Worm (Caenorhabditis elegans) whole organism, young adult: Measurements from ENCODE around the gene pdcd-2.

Experiments used
- B0261.1 ChIP-seq: sonication (generic microtip); optimal IDR thresholded peaks from 2 replicates; lab custom pipeline; 2016; ENCODE audit warnings: mild to moderate bottlenecking, missing genetic modification characterization, moderate library complexity, missing compliant biosample characterization
- C17E4.6 ChIP-seq: fragments of 200-800 bp; sonication (Bioruptor generic); IDR thresholded peaks from 2 replicates; pipeline ENCODE4 v1.3.6; 2022; ENCODE audit warnings: missing genetic modification reagents, missing genetic modification characterization, missing compliant biosample characterization
- F23B12.7 ChIP-seq: sonication (generic microtip); optimal IDR thresholded peaks from 2 replicates; lab custom pipeline; 2017; ENCODE audit warnings: missing genetic modification characterization, mild to moderate bottlenecking, missing compliant biosample characterization, antibody characterized with exemption, moderate library complexity; ENCODE audit not compliant: insufficient read depth
- F33H1.4 ChIP-seq: fragments of 200-800 bp; sonication (Bioruptor generic); IDR thresholded peaks from 2 replicates; pipeline ENCODE4 v1.3.6; 2022; ENCODE audit warnings: missing genetic modification reagents, missing genetic modification characterization, missing compliant biosample characterization
- F37B4.10 ChIP-seq: fragments of 200-800 bp; sonication (Bioruptor generic); IDR thresholded peaks from 2 replicates; pipeline ENCODE4 v1.3.6; 2022; ENCODE audit warnings: missing genetic modification characterization, missing compliant biosample characterization
- F39B2.1 ChIP-seq: fragments of 200-800 bp; sonication (Bioruptor generic); IDR thresholded peaks from 2 replicates; pipeline ENCODE4 v1.3.6; 2022; ENCODE audit warnings: missing genetic modification reagents, missing genetic modification characterization, missing compliant biosample characterization
- F55B11.4 ChIP-seq: sonication (generic microtip); optimal IDR thresholded peaks from 2 replicates; lab custom pipeline; 2016; ENCODE audit warnings: missing compliant biosample characterization, missing genetic modification characterization, borderline replicate concordance; ENCODE audit not compliant: insufficient read depth
- K11D2.4 ChIP-seq: fragments of 200-800 bp; sonication (Bioruptor generic); IDR thresholded peaks from 2 replicates; pipeline ENCODE4 v1.3.6; 2022; ENCODE audit warnings: missing genetic modification reagents, missing genetic modification characterization, missing compliant biosample characterization
- K12H6.12 ChIP-seq: fragments of 200-800 bp; sonication (Bioruptor generic); optimal IDR thresholded peaks from 2 replicates; lab custom pipeline; 2018; ENCODE audit warnings: mild to moderate bottlenecking, missing genetic modification characterization, missing compliant biosample characterization
- Y53F4B.3 ChIP-seq: fragments of 200-800 bp; sonication (Bioruptor generic); IDR thresholded peaks from 2 replicates; pipeline ENCODE4 v1.3.6; 2022; ENCODE audit warnings: missing genetic modification reagents, missing genetic modification characterization, missing compliant biosample characterization
- Y79H2A.3 ChIP-seq: fragments of 200-800 bp; sonication (Bioruptor generic); conservative IDR thresholded peaks from 2 replicates; pipeline ENCODE4 v1.3.6; 2022; ENCODE audit warnings: missing genetic modification reagents, missing genetic modification characterization, missing compliant biosample characterization
- ama-1 ChIP-seq, 3 experiments: fragments of 150-350 bp in 1 of 3; sonication (generic microtip) in 2 of 3; optimal IDR thresholded peaks; 2 replicates each; lab custom pipeline; 2014 to 2018; ENCODE audit warnings: missing biosample characterization in 2 of 3, missing genetic modification characterization in 2 of 3, missing genetic modification reagents in 2 of 3
- atf-7 ChIP-seq: sonication (generic microtip); optimal IDR thresholded peaks from 2 replicates; lab custom pipeline; 2017; ENCODE audit warnings: mild to moderate bottlenecking, missing genetic modification characterization, missing compliant biosample characterization
- attf-5 ChIP-seq: fragments of 200-800 bp; sonication (Bioruptor generic); optimal IDR thresholded peaks from 2 replicates; lab custom pipeline; 2018; ENCODE audit warnings: mild to moderate bottlenecking, missing genetic modification characterization, missing compliant biosample characterization
- bed-1 ChIP-seq: fragments of 200-800 bp; sonication (Bioruptor generic); IDR thresholded peaks from 2 replicates; pipeline ENCODE4 v1.3.6; 2022; ENCODE audit warnings: missing genetic modification reagents, missing genetic modification characterization, missing compliant biosample characterization
- chd-7 ChIP-seq: sonication (generic microtip); optimal IDR thresholded peaks from 2 replicates; lab custom pipeline; 2016; ENCODE audit warnings: mild to moderate bottlenecking, missing genetic modification characterization, moderate library complexity, missing compliant biosample characterization
- die-1 ChIP-seq: sonication (generic microtip); optimal IDR thresholded peaks from 2 replicates; lab custom pipeline; 2016; ENCODE audit warnings: missing genotype, mild to moderate bottlenecking, missing genetic modification characterization, missing compliant biosample characterization
- dox-1 ChIP-seq: fragments of 200-800 bp; sonication (Bioruptor generic); IDR thresholded peaks from 2 replicates; pipeline ENCODE4 v1.3.6; 2022; ENCODE audit warnings: missing genetic modification reagents, missing genetic modification characterization, missing compliant biosample characterization
- egl-18 ChIP-seq: fragments of 200-800 bp; sonication (Bioruptor generic); IDR thresholded peaks from 2 replicates; pipeline ENCODE4 v1.3.6; 2022; ENCODE audit warnings: missing genetic modification reagents, missing genetic modification characterization, missing compliant biosample characterization
- ets-4 ChIP-seq: fragments of 200-800 bp; sonication (Bioruptor generic); optimal IDR thresholded peaks from 2 replicates; lab custom pipeline; 2018; ENCODE audit warnings: mild to moderate bottlenecking, missing genetic modification characterization, missing compliant biosample characterization
- him-1 ChIP-seq: sonication (generic microtip); optimal IDR thresholded peaks from 2 replicates; lab custom pipeline; 2016; ENCODE audit warnings: missing genotype, missing genetic modification reagents, missing genetic modification characterization, missing compliant biosample characterization
- hlh-12 ChIP-seq: sonication (generic microtip); optimal IDR thresholded peaks from 2 replicates; lab custom pipeline; 2016; ENCODE audit warnings: missing genetic modification characterization, missing compliant biosample characterization
- hlh-26 ChIP-seq: fragments of 200-800 bp; sonication (Bioruptor generic); conservative IDR thresholded peaks from 2 replicates; pipeline ENCODE4 v1.3.6; 2022; ENCODE audit warnings: missing genetic modification reagents, missing genetic modification characterization, missing compliant biosample characterization
- hrde-1 ChIP-seq: sonication (generic microtip); optimal IDR thresholded peaks from 2 replicates; lab custom pipeline; 2016; ENCODE audit warnings: missing genetic modification characterization, mild to moderate bottlenecking, missing compliant biosample characterization, moderate library complexity, missing genotype, missing genetic modification reagents, borderline replicate concordance
- lag-1 ChIP-seq: fragments of 200-800 bp; sonication (Bioruptor generic); IDR thresholded peaks from 2 replicates; pipeline ENCODE4 v1.3.6; 2022; ENCODE audit warnings: missing genetic modification reagents, missing genetic modification characterization, missing compliant biosample characterization
- let-607 ChIP-seq, 2 experiments: fragments of 200-800 bp in 1 of 2; sonication (Bioruptor generic) in 1 of 2; sonication (generic microtip) in 1 of 2; optimal IDR thresholded peaks; 2 replicates each; lab custom pipeline; 2016 to 2018; ENCODE audit warnings: mild to moderate bottlenecking in 2 of 2, missing compliant biosample characterization in 2 of 2, missing genetic modification characterization in 2 of 2, moderate library complexity in 2 of 2, missing genotype in 1 of 2
- lin-40 ChIP-seq: sonication (generic microtip); optimal IDR thresholded peaks from 2 replicates; lab custom pipeline; 2016; ENCODE audit warnings: missing genetic modification characterization, mild to moderate bottlenecking, missing compliant biosample characterization, missing genotype, missing genetic modification reagents
- lin-54 ChIP-seq: fragments of 200-800 bp; sonication (Bioruptor generic); optimal IDR thresholded peaks from 2 replicates; lab custom pipeline; 2018; ENCODE audit warnings: mild to moderate bottlenecking, missing genetic modification characterization, missing compliant biosample characterization
- lsl-1 ChIP-seq: fragments of 200-800 bp; sonication (Bioruptor generic); optimal IDR thresholded peaks from 2 replicates; lab custom pipeline; 2018; ENCODE audit warnings: mild to moderate bottlenecking, missing genetic modification characterization, moderate library complexity, missing compliant biosample characterization
- madf-10 ChIP-seq: sonication (generic microtip); optimal IDR thresholded peaks from 2 replicates; lab custom pipeline; 2016; ENCODE audit warnings: mild to moderate bottlenecking, missing genetic modification characterization, missing compliant biosample characterization
- madf-3 ChIP-seq: fragments of 200-800 bp; sonication (Bioruptor generic); IDR thresholded peaks from 2 replicates; pipeline ENCODE4 v1.3.6; 2022; ENCODE audit warnings: missing genetic modification reagents, missing genetic modification characterization, missing compliant biosample characterization
- madf-6 ChIP-seq: fragments of 200-800 bp; sonication (Bioruptor generic); IDR thresholded peaks from 2 replicates; pipeline ENCODE4 v1.3.6; 2022; ENCODE audit warnings: missing genetic modification reagents, missing genetic modification characterization, missing compliant biosample characterization
- mcd-1 ChIP-seq: fragments of 200-800 bp; sonication (Bioruptor generic); IDR thresholded peaks from 2 replicates; pipeline ENCODE4 v1.3.6; 2022; ENCODE audit warnings: missing genetic modification reagents, missing genetic modification characterization, missing compliant biosample characterization
- nfyb-1 ChIP-seq: fragments of 200-800 bp; sonication (Bioruptor generic); IDR thresholded peaks from 2 replicates; pipeline ENCODE4 v1.3.6; 2022; ENCODE audit warnings: missing genetic modification reagents, missing genetic modification characterization, missing compliant biosample characterization
- nhr-179 ChIP-seq: sonication (generic microtip); optimal IDR thresholded peaks from 2 replicates; lab custom pipeline; 2016; ENCODE audit warnings: mild to moderate bottlenecking, missing genetic modification characterization, missing compliant biosample characterization
- pha-4 ChIP-seq: fragments of 150-350 bp; sonication (generic microtip); optimal IDR thresholded peaks from 2 replicates; lab custom pipeline; 2014; ENCODE audit warnings: missing biosample characterization, missing genetic modification reagents, missing genetic modification characterization
- rcor-1 ChIP-seq: fragments of 200-800 bp; sonication (Bioruptor generic); IDR thresholded peaks from 2 replicates; pipeline ENCODE4 v1.3.6; 2022; ENCODE audit warnings: missing genetic modification reagents, missing genetic modification characterization, missing compliant biosample characterization
- sdz-38 ChIP-seq: sonication (generic microtip); optimal IDR thresholded peaks from 2 replicates; lab custom pipeline; 2016; ENCODE audit warnings: missing genotype, missing genetic modification characterization, missing compliant biosample characterization
- snpc-1.3 ChIP-seq: sonication (generic microtip); optimal IDR thresholded peaks from 2 replicates; lab custom pipeline; 2017; ENCODE audit warnings: missing genetic modification characterization, mild to moderate bottlenecking, missing compliant biosample characterization, antibody characterized with exemption, moderate library complexity, missing genotype, missing genetic modification reagents; ENCODE audit not compliant: insufficient read depth
- snpc-3.4 ChIP-seq: sonication (generic microtip); optimal IDR thresholded peaks from 2 replicates; lab custom pipeline; 2017; ENCODE audit warnings: missing genetic modification characterization, mild to moderate bottlenecking, missing compliant biosample characterization, antibody characterized with exemption, moderate library complexity, missing genotype, missing genetic modification reagents
- sptf-2 ChIP-seq: fragments of 200-800 bp; sonication (Bioruptor generic); optimal IDR thresholded peaks from 2 replicates; lab custom pipeline; 2018; ENCODE audit warnings: mild to moderate bottlenecking, missing genetic modification characterization, missing compliant biosample characterization
- tbp1 ChIP-seq: fragments of 200-800 bp; sonication (Bioruptor generic); optimal IDR thresholded peaks from 2 replicates; lab custom pipeline; 2018; ENCODE audit warnings: mild to moderate bottlenecking, missing genetic modification characterization, missing compliant biosample characterization
- tbx-9 ChIP-seq: sonication (generic microtip); optimal IDR thresholded peaks from 2 replicates; lab custom pipeline; 2016; ENCODE audit warnings: borderline replicate concordance, missing genetic modification characterization, inconsistent platforms, missing compliant biosample characterization
- ztf-22 ChIP-seq: fragments of 200-800 bp; sonication (Bioruptor generic); optimal IDR thresholded peaks from 2 replicates; lab custom pipeline; 2018; ENCODE audit warnings: mild to moderate bottlenecking, missing genetic modification characterization, moderate library complexity, missing compliant biosample characterization
- ztf-28 ChIP-seq: fragments of 200-800 bp; sonication (Bioruptor generic); IDR thresholded peaks from 2 replicates; pipeline ENCODE4 v1.3.6; 2022; ENCODE audit warnings: missing genetic modification reagents, missing genetic modification characterization, missing compliant biosample characterization
- ztf-6 ChIP-seq: fragments of 200-800 bp; sonication (Bioruptor generic); IDR thresholded peaks from 2 replicates; pipeline ENCODE4 v1.3.6; 2022; ENCODE audit warnings: missing genetic modification reagents, missing genetic modification characterization, missing compliant biosample characterization

Gene pdcd-2

DNA sequence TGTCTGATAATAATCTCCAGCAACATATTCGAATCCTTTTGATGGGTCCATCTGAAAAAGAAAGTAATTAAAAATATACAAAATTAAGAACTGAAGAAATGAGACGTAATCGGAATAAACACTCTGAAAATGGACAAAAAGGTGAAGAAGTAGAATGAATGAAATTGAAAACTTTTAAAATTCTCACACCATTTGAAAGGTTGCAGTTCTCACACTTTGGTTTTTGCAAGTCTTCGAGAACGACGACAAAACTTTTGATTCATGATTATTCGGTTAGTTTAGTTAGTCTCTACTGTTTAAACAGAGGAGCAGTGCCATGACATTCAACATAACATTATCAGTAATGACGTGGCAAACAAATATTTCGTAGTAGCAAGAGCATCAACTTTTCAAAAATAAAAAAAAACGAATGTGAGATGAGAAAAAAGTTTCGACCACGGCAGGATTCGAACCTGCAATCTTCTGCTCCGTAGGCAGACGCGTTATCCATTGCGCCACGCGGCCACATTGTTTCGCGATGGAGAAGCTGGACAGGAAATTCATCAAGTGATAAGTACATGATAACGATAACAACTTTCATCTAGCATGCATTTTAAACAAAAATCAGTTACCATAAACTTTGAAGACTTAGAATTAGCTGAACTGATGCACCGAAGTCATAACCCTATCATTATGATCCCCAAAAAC lies 32.2 kb upstream of the pdcd-2 start, which contains the start of gene ceh-43:
Gene ceh-43, minus strand, starts transcription at position 51 of the 687 bp plus-strand sequence.
- no peak for TF ChIP-seq attf-5
- TF ChIP-seq him-1 (tag; lab: Kevin White, UChicago): peak; percentile 46
- TF ChIP-seq ztf-6 (GFP tag; lab: Robert Waterston, UW): no peak
- TF ChIP-seq tbx-9 (tag; lab: Kevin White, UChicago): no peak
- 0 out of 2 replicates have a peak, but pooled peaks have one; percentile 38 for TF ChIP-seq ztf-28
- TF ChIP-seq rcor-1: 0 out of 2 replicates have a peak, but pooled peaks have one; percentile 8
- TF ChIP-seq F37B4.10 (GFP tag; lab: Robert Waterston, UW): no peak
- peak; percentile 45 for TF ChIP-seq F33H1.4
- TF ChIP-seq lin-40 (tag; lab: Kevin White, UChicago): no peak
- TF ChIP-seq mcd-1 (GFP tag; lab: Robert Waterston, UW): no peak
- no peak for TF ChIP-seq dox-1 (GFP tag; lab: Robert Waterston, UW)
- no peak for TF ChIP-seq pha-4
- TF ChIP-seq lin-54 (GFP tag; lab: Kevin White, UChicago): peak; percentile 15
- no peak for TF ChIP-seq C17E4.6 (GFP tag; lab: Robert Waterston, UW)
- TF ChIP-seq ztf-22: no peak
- peak; percentile 71 for TF ChIP-seq B0261.1 (tag; lab: Kevin White, UChicago)
- no peak for TF ChIP-seq hrde-1 (tag; lab: Kevin White, UChicago)
- TF ChIP-seq lag-1 (GFP tag; lab: Robert Waterston, UW): no peak
- no peak for TF ChIP-seq hlh-26 (GFP tag; lab: Robert Waterston, UW)
- peak; percentile 11 for TF ChIP-seq F23B12.7 (tag; lab: Kevin White, UChicago)
- TF ChIP-seq Y79H2A.3 (GFP tag; lab: Robert Waterston, UW): no peak
- TF ChIP-seq K12H6.12 (tag; lab: Kevin White, UChicago): no peak
- no peak for TF ChIP-seq F55B11.4 (tag; lab: Kevin White, UChicago)
- TF ChIP-seq nfyb-1 (GFP tag; lab: Robert Waterston, UW): 0 out of 2 replicates have a peak, but pooled peaks have one; percentile 32
- no peak for TF ChIP-seq hlh-12
- TF ChIP-seq sdz-38 (tag; lab: Kevin White, UChicago): no peak
- TF ChIP-seq nhr-179 (tag; lab: Kevin White, UChicago): no peak
- 0 out of 2 replicates have a peak, but pooled peaks have one; percentile 29 for TF ChIP-seq bed-1
- TF ChIP-seq let-607 (tag; optimal IDR thresholded peaks at IDR 0.05; lab: Kevin White, UChicago): no peak
- 0 out of 2 replicates have a peak, but pooled peaks have one; percentile 44 for TF ChIP-seq madf-3 (GFP tag; lab: Robert Waterston, UW)
- no peak for TF ChIP-seq madf-10 (tag; lab: Kevin White, UChicago)
- no peak for TF ChIP-seq ama-1 (optimal IDR thresholded peaks at IDR 0.05; lab: Kevin White, UChicago)
- TF ChIP-seq ama-1 (GFP tag; optimal IDR thresholded peaks at IDR 0.05; lab: Kevin White, UChicago): no peak
- no peak for TF ChIP-seq K11D2.4 (GFP tag; lab: Robert Waterston, UW)
- TF ChIP-seq lsl-1 (GFP tag; lab: Kevin White, UChicago): peak; percentile 33
- peak; percentile 38 for TF ChIP-seq snpc-3.4 (tag; lab: Kevin White, UChicago)
- no peak for TF ChIP-seq F39B2.1 (GFP tag; lab: Robert Waterston, UW)
- no peak for TF ChIP-seq egl-18
- no peak for TF ChIP-seq Y53F4B.3 (GFP tag; lab: Robert Waterston, UW)
- no peak for TF ChIP-seq chd-7
- no peak for TF ChIP-seq snpc-1.3 (tag; lab: Kevin White, UChicago)
- peak; percentile 92 for TF ChIP-seq tbp1 (GFP tag; lab: Kevin White, UChicago)
- peak; percentile 35 for TF ChIP-seq die-1 (tag; lab: Kevin White, UChicago)
- TF ChIP-seq sptf-2 (GFP tag; lab: Kevin White, UChicago): no peak
- TF ChIP-seq madf-6 (GFP tag; lab: Robert Waterston, UW): peak; percentile 64; the same call in 1 of the 2 replicates
- no peak for TF ChIP-seq atf-7
- no peak for TF ChIP-seq ets-4 (GFP tag; lab: Kevin White, UChicago)
